Worm (Caenorhabditis elegans) whole organism, L3 larva: ENCODE data around the gene pbo-5.

Experiments
- R02D3.7 ChIP-seq: fragments of 150-350 bp; optimal IDR thresholded peaks from 2 replicates; lab custom pipeline; 2014; ENCODE audit warnings: missing biosample characterization, missing genetic modification characterization
- ZK546.5 ChIP-seq: sonication (generic microtip); optimal IDR thresholded peaks from 2 replicates; lab custom pipeline; 2017; ENCODE audit warnings: missing biosample characterization, missing genetic modification characterization
- aly-2 ChIP-seq: fragments of 150-350 bp; optimal IDR thresholded peaks from 2 replicates; lab custom pipeline; 2014; ENCODE audit warnings: missing biosample characterization, missing genetic modification characterization
- ama-1 ChIP-seq: fragments of 150-350 bp; optimal IDR thresholded peaks from 2 replicates; lab custom pipeline; 2018
- ceh-16 ChIP-seq: sonication (generic microtip); optimal IDR thresholded peaks from 2 replicates; lab custom pipeline; 2017; ENCODE audit warnings: missing biosample characterization, missing genetic modification characterization
- ceh-28 ChIP-seq: fragments of 150-350 bp; optimal IDR thresholded peaks from 2 replicates; lab custom pipeline; 2014; ENCODE audit warnings: missing biosample characterization, missing genetic modification reagents, missing genetic modification characterization
- ceh-82 ChIP-seq: fragments of 150-350 bp; optimal IDR thresholded peaks from 2 replicates; lab custom pipeline; 2014; ENCODE audit warnings: missing biosample characterization, missing genetic modification characterization
- ceh-9 ChIP-seq: sonication (generic microtip); optimal IDR thresholded peaks from 2 replicates; lab custom pipeline; 2018; ENCODE audit warnings: missing biosample characterization, missing genetic modification characterization
- daf-12 ChIP-seq: fragments of 150-350 bp; optimal IDR thresholded peaks from 2 replicates; lab custom pipeline; 2014; ENCODE audit warnings: missing biosample characterization, missing genetic modification reagents, missing genetic modification characterization
- egl-27 ChIP-seq: sonication (generic microtip); optimal IDR thresholded peaks from 4 replicates; lab custom pipeline; 2017; ENCODE audit warnings: missing biosample characterization, missing genetic modification reagents, missing genetic modification characterization
- egl-5 ChIP-seq: fragments of 150-350 bp; optimal IDR thresholded peaks from 2 replicates; lab custom pipeline; 2017; ENCODE audit warnings: missing biosample characterization, missing genetic modification reagents, missing genetic modification characterization, inconsistent platforms
- elt-1 ChIP-seq: fragments of 150-350 bp; optimal IDR thresholded peaks from 2 replicates; lab custom pipeline; 2014; ENCODE audit warnings: missing biosample characterization, missing genetic modification characterization
- elt-2 ChIP-seq: sonication (generic microtip); optimal IDR thresholded peaks from 2 replicates; lab custom pipeline; 2016; ENCODE audit warnings: missing genetic modification reagents, mild to moderate bottlenecking, missing genetic modification characterization, missing compliant biosample characterization
- elt-3 ChIP-seq, 3 experiments: fragments of 150-350 bp in 1 of 3; sonication (generic microtip) in 2 of 3; optimal IDR thresholded peaks; 2 replicates in 2 of 3; 4 replicates in 1 of 3; lab custom pipeline; 2014 to 2017; ENCODE audit warnings: missing biosample characterization in 3 of 3, missing genetic modification characterization in 3 of 3
- eor-1 ChIP-seq, 2 experiments: fragments of 150-350 bp; optimal IDR thresholded peaks; 2 replicates each; lab custom pipeline; 2014 to 2018; ENCODE audit warnings: missing biosample characterization in 2 of 2, missing genetic modification characterization in 2 of 2
- fkh-10 ChIP-seq: sonication (generic microtip); optimal IDR thresholded peaks from 2 replicates; lab custom pipeline; 2017; ENCODE audit warnings: missing biosample characterization, missing genetic modification reagents, missing genetic modification characterization
- fos-1 ChIP-seq: fragments of 150-350 bp; optimal IDR thresholded peaks from 2 replicates; lab custom pipeline; 2014; ENCODE audit warnings: missing biosample characterization, missing genetic modification characterization
- hmg-11 ChIP-seq: sonication (generic microtip); optimal IDR thresholded peaks from 2 replicates; lab custom pipeline; 2016; ENCODE audit warnings: missing genetic modification characterization, missing compliant biosample characterization
- jun-1 ChIP-seq: fragments of 150-350 bp; optimal IDR thresholded peaks from 2 replicates; lab custom pipeline; 2014; ENCODE audit warnings: missing biosample characterization, missing genetic modification reagents, missing genetic modification characterization
- lin-15B ChIP-seq: fragments of 150-350 bp; optimal IDR thresholded peaks from 2 replicates; lab custom pipeline; 2014; ENCODE audit warnings: missing biosample characterization, missing genetic modification characterization
- lin-39 ChIP-seq: fragments of 150-350 bp; optimal IDR thresholded peaks from 2 replicates; lab custom pipeline; 2018; ENCODE audit warnings: missing biosample characterization, missing genetic modification reagents, missing genetic modification characterization
- lsy-12 ChIP-seq: sonication (generic microtip); optimal IDR thresholded peaks from 2 replicates; lab custom pipeline; 2016; ENCODE audit warnings: mild to moderate bottlenecking, missing genetic modification characterization, missing compliant biosample characterization
- mdl-1 ChIP-seq: fragments of 150-350 bp; optimal IDR thresholded peaks from 2 replicates; lab custom pipeline; 2014; ENCODE audit warnings: missing biosample characterization, missing genetic modification characterization
- mml-1 ChIP-seq: fragments of 150-350 bp; sonication (generic microtip); optimal IDR thresholded peaks from 3 replicates; lab custom pipeline; 2014; ENCODE audit warnings: missing biosample characterization, missing genetic modification characterization
- nfya-1 ChIP-seq: sonication (generic microtip); optimal IDR thresholded peaks from 2 replicates; lab custom pipeline; 2017; ENCODE audit warnings: missing genetic modification characterization, mild to moderate bottlenecking, missing compliant biosample characterization, antibody characterized with exemption, moderate library complexity; ENCODE audit not compliant: insufficient read depth
- nhr-11 ChIP-seq: fragments of 150-350 bp; optimal IDR thresholded peaks from 2 replicates; lab custom pipeline; 2014; ENCODE audit warnings: missing biosample characterization, missing genetic modification characterization
- nhr-23 ChIP-seq: fragments of 150-350 bp; optimal IDR thresholded peaks from 2 replicates; lab custom pipeline; 2014; ENCODE audit warnings: missing biosample characterization, missing genetic modification reagents, missing genetic modification characterization
- nhr-25 ChIP-seq: sonication (generic microtip); optimal IDR thresholded peaks from 2 replicates; lab custom pipeline; 2017; ENCODE audit warnings: missing biosample characterization, missing genetic modification characterization
- nhr-28 ChIP-seq: fragments of 150-350 bp; optimal IDR thresholded peaks from 2 replicates; lab custom pipeline; 2014; ENCODE audit warnings: missing biosample characterization, missing genetic modification characterization
- nhr-43 ChIP-seq: sonication (generic microtip); optimal IDR thresholded peaks from 2 replicates; lab custom pipeline; 2016; ENCODE audit warnings: mild to moderate bottlenecking, missing genetic modification characterization, missing compliant biosample characterization; ENCODE audit not compliant: poor library complexity, severe bottlenecking
- nhr-76 ChIP-seq: fragments of 150-350 bp; sonication (generic microtip); optimal IDR thresholded peaks from 5 replicates; lab custom pipeline; 2014; ENCODE audit warnings: missing biosample characterization, missing genetic modification characterization
- nhr-77 ChIP-seq: fragments of 150-350 bp; optimal IDR thresholded peaks from 2 replicates; lab custom pipeline; 2014; ENCODE audit warnings: missing biosample characterization, missing genetic modification characterization
- pha-4 ChIP-seq: fragments of 150-350 bp; optimal IDR thresholded peaks from 2 replicates; lab custom pipeline; 2014; ENCODE audit warnings: missing biosample characterization, missing genetic modification reagents, missing genetic modification characterization
- pqm-1 ChIP-seq: fragments of 150-350 bp; optimal IDR thresholded peaks from 2 replicates; lab custom pipeline; 2017; ENCODE audit warnings: missing biosample characterization, missing genetic modification characterization, inconsistent platforms
- sea-2 ChIP-seq: fragments of 150-350 bp; sonication (generic microtip); optimal IDR thresholded peaks from 4 replicates; lab custom pipeline; 2014; ENCODE audit warnings: missing biosample characterization, missing genetic modification reagents, missing genetic modification characterization
- skn-1 ChIP-seq: fragments of 150-350 bp; optimal IDR thresholded peaks from 2 replicates; lab custom pipeline; 2014; ENCODE audit warnings: missing biosample characterization, missing genetic modification characterization
- snpc-4 ChIP-seq: fragments of 150-350 bp; optimal IDR thresholded peaks from 2 replicates; lab custom pipeline; 2014; ENCODE audit warnings: missing biosample characterization, missing genetic modification characterization
- tbx-2 ChIP-seq: sonication (generic microtip); optimal IDR thresholded peaks from 2 replicates; lab custom pipeline; 2016; ENCODE audit warnings: mild to moderate bottlenecking, missing genetic modification characterization, missing compliant biosample characterization
- unc-39 ChIP-seq: sonication (generic microtip); optimal IDR thresholded peaks from 4 replicates; lab custom pipeline; 2017; ENCODE audit warnings: missing biosample characterization, missing genetic modification characterization
- unc-62 ChIP-seq: fragments of 150-350 bp; sonication (generic microtip); optimal IDR thresholded peaks from 4 replicates; lab custom pipeline; 2014; ENCODE audit warnings: missing biosample characterization, missing genetic modification reagents, missing genetic modification characterization
- zag-1 ChIP-seq: fragments of 150-350 bp; optimal IDR thresholded peaks from 2 replicates; lab custom pipeline; 2014; ENCODE audit warnings: missing biosample characterization, missing genetic modification characterization
- ztf-11 ChIP-seq: fragments of 150-350 bp; optimal IDR thresholded peaks from 2 replicates; lab custom pipeline; 2014; ENCODE audit warnings: missing biosample characterization, missing genetic modification characterization
- ztf-4 ChIP-seq: fragments of 150-350 bp; optimal IDR thresholded peaks from 2 replicates; lab custom pipeline; 2014; ENCODE audit warnings: missing biosample characterization, missing genetic modification characterization

pbo-5 gene

ce11 chrV:20873144-20873543 lies 42.1 kb upstream of the pbo-5 start:
- TF ChIP-seq fkh-10 (GFP tag; lab: Kevin White, UChicago) (peak; percentile 81), hmg-11 (peak; percentile 45), nfya-1 (tag; lab: Kevin White, UChicago) (peak; percentile 20), nhr-25 (tag; lab: Kevin White, UChicago) (no peak)
- TF ChIP-seq, all 47 proteins: peak for 3

- no peak for TF ChIP-seq nhr-76 (tag; lab: Kevin White, UChicago)
- TF ChIP-seq ceh-16 (tag; lab: Kevin White, UChicago) = no peak
- TF ChIP-seq ztf-11 (tag; lab: Kevin White, UChicago) = no peak
- no peak for TF ChIP-seq lsy-12 (tag; lab: Kevin White, UChicago)
- no peak for TF ChIP-seq eor-1 (tag; optimal IDR thresholded peaks at IDR 0.05; lab: Kevin White, UChicago)
- no peak for TF ChIP-seq fkh-10 (GFP tag; lab: Kevin White, UChicago)
- TF ChIP-seq lin-15B (tag; lab: Kevin White, UChicago) = no peak
- no peak for TF ChIP-seq ZK546.5
- no peak for TF ChIP-seq mdl-1 (tag; lab: Kevin White, UChicago)
- no peak for TF ChIP-seq sea-2 (GFP tag; lab: Kevin White, UChicago)
- TF ChIP-seq nfya-1 (tag; lab: Kevin White, UChicago) = no peak
- no peak for TF ChIP-seq ceh-28 (tag; lab: Kevin White, UChicago)
- no peak for TF ChIP-seq nhr-11 (tag; lab: Kevin White, UChicago)
- TF ChIP-seq aly-2 (tag; lab: Kevin White, UChicago) = no peak
- no peak for TF ChIP-seq snpc-4 (tag; lab: Kevin White, UChicago)
- TF ChIP-seq nhr-23 = no peak
These were observed 40.0 kb upstream of the pbo-5 start for ce11 chrV:20875324-20875723.

ce11 chrV:20879069-20879667 lies 36.1 kb upstream of the pbo-5 start, which contains the start of gene unc-80:
TSS of gene unc-80 (plus strand) at chrV:20879601.
- no peak for TF ChIP-seq ceh-82 (tag; lab: Kevin White, UChicago)
- TF ChIP-seq pqm-1 (tag; lab: Kevin White, UChicago) = peak; percentile 11
- TF ChIP-seq ama-1 (lab: Kevin White, UChicago) = no peak
- no peak for TF ChIP-seq ztf-4 (tag; lab: Kevin White, UChicago)
- peak; percentile 4 for TF ChIP-seq fkh-10 (GFP tag; lab: Kevin White, UChicago)
- no peak for TF ChIP-seq ceh-9 (tag; lab: Kevin White, UChicago)
- no peak for TF ChIP-seq nhr-28 (tag; lab: Kevin White, UChicago)
- no peak for TF ChIP-seq sea-2 (GFP tag; lab: Kevin White, UChicago)
- TF ChIP-seq R02D3.7 = no peak
- no peak for TF ChIP-seq unc-39 (tag; lab: Kevin White, UChicago)
- peak; percentile 32 for TF ChIP-seq skn-1
- TF ChIP-seq lin-39 = peak; percentile 51
- TF ChIP-seq egl-27 (tag; lab: Kevin White, UChicago) = no peak
- peak; percentile 31 for TF ChIP-seq lin-15B (tag; lab: Kevin White, UChicago)
- TF ChIP-seq aly-2 (tag; lab: Kevin White, UChicago) = no peak
- TF ChIP-seq tbx-2 (tag; lab: Kevin White, UChicago) = peak; percentile 5
- no peak for TF ChIP-seq ceh-28 (tag; lab: Kevin White, UChicago)
- TF ChIP-seq nhr-77 (tag; lab: Kevin White, UChicago) = no peak
- no peak for TF ChIP-seq mml-1 (tag; lab: Kevin White, UChicago)
- no peak for TF ChIP-seq jun-1
- TF ChIP-seq ceh-16 (tag; lab: Kevin White, UChicago) = no peak
- TF ChIP-seq snpc-4 (tag; lab: Kevin White, UChicago) = no peak
- TF ChIP-seq elt-3 (tag; optimal IDR thresholded peaks at IDR 0.05; lab: Kevin White, UChicago) = no peak
- TF ChIP-seq hmg-11 = peak; percentile 63
- TF ChIP-seq pha-4 (tag; lab: Kevin White, UChicago) = no peak
- no peak for TF ChIP-seq nhr-11 (tag; lab: Kevin White, UChicago)
- TF ChIP-seq nhr-23 = no peak
- no peak for TF ChIP-seq lsy-12 (tag; lab: Kevin White, UChicago)
- TF ChIP-seq daf-12 (tag; lab: Kevin White, UChicago) = no peak
- TF ChIP-seq elt-1 (tag; lab: Kevin White, UChicago) = peak; percentile 2
- TF ChIP-seq ZK546.5 = no peak
- TF ChIP-seq zag-1 (tag; lab: Kevin White, UChicago) = no peak
- TF ChIP-seq unc-62 (GFP tag; lab: Kevin White, UChicago) = no peak
- TF ChIP-seq nhr-43 (tag; lab: Kevin White, UChicago) = no peak
- TF ChIP-seq eor-1 (tag; optimal IDR thresholded peaks at IDR 0.05; lab: Kevin White, UChicago) = no peak
- no peak for TF ChIP-seq ztf-11 (tag; lab: Kevin White, UChicago)
- no peak for TF ChIP-seq elt-2 (tag; lab: Kevin White, UChicago)
- no peak for TF ChIP-seq fos-1 (tag; lab: Kevin White, UChicago)
- peak; percentile 81 for TF ChIP-seq nfya-1 (tag; lab: Kevin White, UChicago)
- peak; percentile 81 for TF ChIP-seq egl-5
